Worm (Caenorhabditis elegans) whole organism, L3 larva: ENCODE results near the gene F21C10.9.

Experiments used
- aly-2 ChIP-seq: fragments of 150-350 bp; optimal IDR thresholded peaks from 2 replicates; lab custom pipeline; 2014; ENCODE audit warnings: missing biosample characterization, missing genetic modification characterization
- ceh-82 ChIP-seq: fragments of 150-350 bp; optimal IDR thresholded peaks from 2 replicates; lab custom pipeline; 2014; ENCODE audit warnings: missing biosample characterization, missing genetic modification characterization
- fkh-10 ChIP-seq: sonication (generic microtip); optimal IDR thresholded peaks from 2 replicates; lab custom pipeline; 2017; ENCODE audit warnings: missing biosample characterization, missing genetic modification reagents, missing genetic modification characterization
- nfya-1 ChIP-seq: sonication (generic microtip); optimal IDR thresholded peaks from 2 replicates; lab custom pipeline; 2017; ENCODE audit warnings: missing genetic modification characterization, mild to moderate bottlenecking, missing compliant biosample characterization, antibody characterized with exemption, moderate library complexity; ENCODE audit not compliant: insufficient read depth
- nhr-11 ChIP-seq: fragments of 150-350 bp; optimal IDR thresholded peaks from 2 replicates; lab custom pipeline; 2014; ENCODE audit warnings: missing biosample characterization, missing genetic modification characterization
- nhr-237 ChIP-seq: fragments of 150-350 bp; optimal IDR thresholded peaks from 2 replicates; lab custom pipeline; 2014; ENCODE audit warnings: missing biosample characterization, missing genetic modification characterization
- pha-4 ChIP-seq: fragments of 150-350 bp; optimal IDR thresholded peaks from 2 replicates; lab custom pipeline; 2014; ENCODE audit warnings: missing biosample characterization, missing genetic modification reagents, missing genetic modification characterization

ce11 chrV:9125345-9125744 lies 26.8 kb upstream of the F21C10.9 start, which contains the start of gene F21C10.5:
- TF ChIP-seq nhr-11 (tag; lab: Kevin White, UChicago) (no peak), aly-2 (no peak), nhr-237 (tag; lab: Kevin White, UChicago) (no peak), fkh-10 (no peak), nfya-1 (no peak), ceh-82 (tag; lab: Kevin White, UChicago) (no peak), pha-4 (tag; lab: Kevin White, UChicago) (no peak)
